Fruit fly (Drosophila melanogaster) whole organism, wandering third instar larva: ENCODE measurements around the gene CG15385.

Source experiments
- Abd-B ChIP-seq: fragments of >200 bp; optimal IDR thresholded peaks from 2 replicates; lab custom pipeline; 2017; ENCODE audit warnings: missing biosample characterization, missing genetic modification characterization
- CG32264 ChIP-seq: fragments of 200-800 bp; sonication (Bioruptor generic); optimal IDR thresholded peaks from 2 replicates; lab custom pipeline; 2016; ENCODE audit warnings: missing biosample characterization, missing genetic modification characterization
- CG9705 ChIP-seq: fragments of 200-800 bp; sonication (Bioruptor generic); optimal IDR thresholded peaks from 2 replicates; lab custom pipeline; 2018; ENCODE audit warnings: missing biosample characterization, mild to moderate bottlenecking, missing genetic modification characterization
- CrebA ChIP-seq: fragments of 200-800 bp; sonication (Bioruptor generic); optimal IDR thresholded peaks from 2 replicates; lab custom pipeline; 2016; ENCODE audit warnings: missing biosample characterization, mild to moderate bottlenecking, missing genetic modification characterization, borderline replicate concordance
- Dfd ChIP-seq: fragments of >200 bp; optimal IDR thresholded peaks from 2 replicates; lab custom pipeline; 2017; ENCODE audit warnings: missing biosample characterization, missing genetic modification characterization
- Dif ChIP-seq: fragments of 200-275, 200-300 bp; sonication (Bioruptor generic); optimal IDR thresholded peaks from 2 replicates; lab custom pipeline; 2018; ENCODE audit warnings: missing biosample characterization, missing genetic modification characterization; ENCODE audit not compliant: partially characterized antibody
- GATAd ChIP-seq: sonication (Bioruptor generic); optimal IDR thresholded peaks from 2 replicates; lab custom pipeline; 2016; ENCODE audit warnings: missing biosample characterization, missing genetic modification characterization
- HLH106 ChIP-seq: fragments of 200-800 bp; optimal IDR thresholded peaks from 3 replicates; lab custom pipeline; 2019; ENCODE audit warnings: missing biosample characterization, mild to moderate bottlenecking, missing genetic modification characterization, moderate library complexity
- Hnf4 ChIP-seq: fragments of 200-800 bp; sonication (Bioruptor generic); optimal IDR thresholded peaks from 2 replicates; lab custom pipeline; 2016; ENCODE audit warnings: missing biosample characterization, mild to moderate bottlenecking, missing genetic modification characterization
- Hr78 ChIP-seq: fragments of >200 bp; optimal IDR thresholded peaks from 2 replicates; lab custom pipeline; 2017; ENCODE audit warnings: missing biosample characterization, missing genetic modification characterization
- Hr83 ChIP-seq: fragments of 200-300 bp; sonication (Bioruptor generic); optimal IDR thresholded peaks from 2 replicates; lab custom pipeline; 2016; ENCODE audit warnings: missing biosample characterization, mild to moderate bottlenecking, missing genetic modification characterization, moderate library complexity; ENCODE audit not compliant: poor library complexity, severe bottlenecking
- Jra ChIP-seq: sonication (Bioruptor generic); optimal IDR thresholded peaks from 2 replicates; lab custom pipeline; 2016; ENCODE audit warnings: missing biosample characterization, missing genetic modification characterization
- Mio ChIP-seq: sonication (Bioruptor generic); optimal IDR thresholded peaks from 2 replicates; lab custom pipeline; 2016; ENCODE audit warnings: missing biosample characterization, missing genetic modification characterization
- Myc ChIP-seq: fragments of >200 bp; optimal IDR thresholded peaks from 2 replicates; lab custom pipeline; 2017
- N ChIP-seq: fragments of >200 bp; optimal IDR thresholded peaks from 2 replicates; lab custom pipeline; 2018; ENCODE audit warnings: missing biosample characterization, missing external identifiers, missing genetic modification characterization
- OdsH ChIP-seq: fragments of 200-800 bp; sonication (Bioruptor generic); optimal IDR thresholded peaks from 2 replicates; lab custom pipeline; 2016; ENCODE audit warnings: missing biosample characterization, mild to moderate bottlenecking, missing genetic modification characterization
- Rel ChIP-seq, 2 experiments: fragments of 200-800 bp; sonication (Bioruptor generic) in 1 of 2; optimal IDR thresholded peaks; 2 replicates in 1 of 2; 3 replicates in 1 of 2; lab custom pipeline; 2016 to 2019; ENCODE audit warnings: mild to moderate bottlenecking in 2 of 2, missing biosample characterization in 2 of 2, missing genetic modification characterization in 2 of 2, moderate library complexity in 1 of 2
- Sp1 ChIP-seq: fragments of 200-800 bp; sonication (Bioruptor generic); optimal IDR thresholded peaks from 3 replicates; lab custom pipeline; 2019; ENCODE audit warnings: missing biosample characterization, mild to moderate bottlenecking, missing genetic modification characterization, moderate library complexity
- Vsx2 ChIP-seq: fragments of 200-300, 225-300 bp; sonication (Bioruptor generic); optimal IDR thresholded peaks from 2 replicates; lab custom pipeline; 2018; ENCODE audit warnings: missing biosample characterization, missing genetic modification characterization; ENCODE audit not compliant: partially characterized antibody
- br ChIP-seq: fragments of 200-800 bp; sonication (Bioruptor generic); optimal IDR thresholded peaks from 2 replicates; lab custom pipeline; 2016; ENCODE audit warnings: missing biosample characterization, missing genetic modification characterization
- brk ChIP-seq: fragments of 200-800 bp; sonication (Bioruptor generic); optimal IDR thresholded peaks from 2 replicates; lab custom pipeline; 2016; ENCODE audit warnings: missing biosample characterization, mild to moderate bottlenecking, missing genetic modification characterization
- dl ChIP-seq, 2 experiments: fragments of 175-275, 200-275 bp in 1 of 2; fragments of 200-275 bp in 1 of 2; sonication (Bioruptor generic); optimal IDR thresholded peaks; lab custom pipeline; 2018; ENCODE audit warnings: mild to moderate bottlenecking in 2 of 2, missing biosample characterization in 2 of 2, missing genetic modification characterization in 2 of 2, moderate library complexity in 2 of 2; ENCODE audit not compliant: partially characterized antibody in 2 of 2, insufficient read depth in 1 of 2
- dmrt93B ChIP-seq: fragments of 200-800 bp; sonication (Bioruptor generic); optimal IDR thresholded peaks from 2 replicates; lab custom pipeline; 2018; ENCODE audit warnings: missing biosample characterization, mild to moderate bottlenecking, missing genetic modification characterization
- dsf ChIP-seq: sonication (Bioruptor generic); optimal IDR thresholded peaks from 2 replicates; lab custom pipeline; 2016; ENCODE audit warnings: missing biosample characterization, missing genetic modification characterization, borderline replicate concordance
- foxo ChIP-seq, 2 experiments: fragments of 200-800 bp; sonication (Bioruptor generic); optimal IDR thresholded peaks; 2 replicates in 1 of 2; 3 replicates in 1 of 2; lab custom pipeline; 2016 to 2017; ENCODE audit warnings: missing biosample characterization in 2 of 2, missing genetic modification characterization in 2 of 2
- h ChIP-seq: fragments of 200-800 bp; sonication (Bioruptor generic); optimal IDR thresholded peaks from 3 replicates; lab custom pipeline; 2016; ENCODE audit warnings: missing biosample characterization, mild to moderate bottlenecking, missing genetic modification characterization
- jim ChIP-seq: fragments of 175-275, 200-325 bp; sonication (Bioruptor generic); optimal IDR thresholded peaks from 2 replicates; lab custom pipeline; 2016; ENCODE audit warnings: missing biosample characterization, mild to moderate bottlenecking, missing genetic modification characterization
- pan ChIP-seq: fragments of >200 bp; optimal IDR thresholded peaks from 2 replicates; lab custom pipeline; 2017
- psq ChIP-seq: fragments of 200-800 bp; sonication (Bioruptor generic); optimal IDR thresholded peaks from 3 replicates; lab custom pipeline; 2017; ENCODE audit warnings: missing biosample characterization, mild to moderate bottlenecking, missing genetic modification characterization, moderate library complexity
- rgr ChIP-seq: fragments of 200-800 bp; sonication (Bioruptor generic); optimal IDR thresholded peaks from 3 replicates; lab custom pipeline; 2016; ENCODE audit warnings: missing biosample characterization, mild to moderate bottlenecking, missing genetic modification characterization
- sv ChIP-seq: fragments of 200-800 bp; sonication (Bioruptor generic); optimal IDR thresholded peaks from 3 replicates; lab custom pipeline; 2016; ENCODE audit warnings: missing biosample characterization, missing genetic modification characterization
- tai ChIP-seq: sonication (Bioruptor generic); optimal IDR thresholded peaks from 2 replicates; lab custom pipeline; 2016; ENCODE audit warnings: missing biosample characterization, missing genetic modification characterization
- woc ChIP-seq: sonication (Bioruptor generic); optimal IDR thresholded peaks from 2 replicates; lab custom pipeline; 2016; ENCODE audit warnings: missing biosample characterization, mild to moderate bottlenecking, missing genetic modification characterization

CG15385 gene

dm6 chr2L:2249578-2249977 lies 37.2 kb upstream of the CG15385 start:
- TF ChIP-seq GATAd (GFP tag; lab: Kevin White, UChicago) (no peak), h (GFP tag; lab: Kevin White, UChicago) (no peak), br (GFP tag; lab: Kevin White, UChicago) (no peak), woc (GFP tag; lab: Kevin White, UChicago) (no peak), Dif (GFP tag; lab: Kevin White, UChicago) (no peak), Hr78 (GFP tag; lab: Kevin White, UChicago) (no peak), CrebA (no peak), rgr (GFP tag; lab: Kevin White, UChicago) (no peak), CG9705 (GFP tag; lab: Kevin White, UChicago) (no peak), Abd-B (GFP tag; lab: Kevin White, UChicago) (no peak), Dfd (GFP tag; lab: Kevin White, UChicago) (no peak), HLH106 (tag; lab: Kevin White, UChicago) (no peak), tai (no peak), pan (lab: Kevin White, UChicago) (no peak), dmrt93B (no peak)

- TF ChIP-seq OdsH (GFP tag; lab: Kevin White, UChicago): no peak
- no peak for TF ChIP-seq h (GFP tag; lab: Kevin White, UChicago)
- no peak for TF ChIP-seq Jra (GFP tag; lab: Kevin White, UChicago)
- no peak for TF ChIP-seq Rel (GFP tag; optimal IDR thresholded peaks at IDR 0.05; lab: Kevin White, UChicago)
- TF ChIP-seq Rel (tag; optimal IDR thresholded peaks at IDR 0.05; lab: Kevin White, UChicago): peak; percentile 91
- TF ChIP-seq HLH106 (tag; lab: Kevin White, UChicago): no peak
- no peak for TF ChIP-seq Sp1 (GFP tag; lab: Kevin White, UChicago)
These were observed 30.4 kb upstream of the CG15385 start for dm6 chr2L:2242783-2243182.

- TF ChIP-seq sv (GFP tag; lab: Kevin White, UChicago) (no peak), Jra (GFP tag; lab: Kevin White, UChicago) (no peak), Vsx2 (peak; percentile 77), Dif (GFP tag; lab: Kevin White, UChicago) (peak; percentile 97), CG9705 (GFP tag; lab: Kevin White, UChicago) (no peak), pan (lab: Kevin White, UChicago) (no peak), h (GFP tag; lab: Kevin White, UChicago) (peak; percentile 11), Myc (no peak), dl (GFP tag; optimal IDR thresholded peaks at IDR 0.05; lab: Kevin White, UChicago; ENCODE audit: insufficient read depth in 1 of 2, partially characterized antibody in 2 of 2) (peak; percentile 82 to 92), Hr83 (GFP tag; lab: Kevin White, UChicago) (peak; percentile 45), Mio (no peak)
These were observed 29.8 kb upstream of the CG15385 start, which contains the start of gene CG4267 for dm6 chr2L:2242139-2242538. Gene CG4267, plus strand, starts transcription at chr2L:2242378.

DNA sequence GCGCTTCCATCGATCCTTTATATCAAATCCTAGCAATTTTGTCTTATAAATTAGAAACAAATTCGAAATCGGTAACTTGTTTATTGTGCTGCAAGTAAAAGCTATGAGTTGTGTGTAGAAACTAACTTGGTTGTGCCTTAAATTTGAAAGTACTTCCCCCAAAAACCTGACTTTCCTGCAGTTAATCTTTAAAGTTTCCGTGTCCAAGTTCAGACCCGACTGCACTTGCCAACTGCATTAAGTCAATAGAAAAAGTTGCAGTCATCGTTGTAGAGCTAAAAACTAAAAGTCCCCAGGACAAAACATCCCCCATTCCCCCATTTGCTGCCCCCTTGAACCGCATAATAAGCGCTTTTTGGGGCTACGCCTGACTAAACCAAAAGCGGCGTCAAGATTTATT lies 28.1 kb upstream of the CG15385 start, which contains the start of gene Tengl1:
Gene Tengl1 (minus strand): TSS at position 101 of the 400 bp plus-strand sequence.
- no peak for TF ChIP-seq psq

dm6 chr2L:2239284-2239683 lies 26.9 kb upstream of the CG15385 start, which contains the start of gene Tengl2:
Gene Tengl2, minus strand, starts transcription at chr2L:2239384.
- no peak for TF ChIP-seq foxo (GFP tag; optimal IDR thresholded peaks at IDR 0.05; lab: Kevin White, UChicago)
- TF ChIP-seq HLH106 (tag; lab: Kevin White, UChicago): no peak
- no peak for TF ChIP-seq OdsH (GFP tag; lab: Kevin White, UChicago)
- no peak for TF ChIP-seq dmrt93B
- TF ChIP-seq CG32264 (GFP tag; lab: Kevin White, UChicago): no peak
- TF ChIP-seq Rel (GFP tag; optimal IDR thresholded peaks at IDR 0.05; lab: Kevin White, UChicago): no peak
- no peak for TF ChIP-seq Rel (tag; optimal IDR thresholded peaks at IDR 0.05; lab: Kevin White, UChicago)
- TF ChIP-seq sv (GFP tag; lab: Kevin White, UChicago): no peak
- no peak for TF ChIP-seq GATAd (GFP tag; lab: Kevin White, UChicago)
- no peak for TF ChIP-seq Dfd (GFP tag; lab: Kevin White, UChicago)

DNA sequence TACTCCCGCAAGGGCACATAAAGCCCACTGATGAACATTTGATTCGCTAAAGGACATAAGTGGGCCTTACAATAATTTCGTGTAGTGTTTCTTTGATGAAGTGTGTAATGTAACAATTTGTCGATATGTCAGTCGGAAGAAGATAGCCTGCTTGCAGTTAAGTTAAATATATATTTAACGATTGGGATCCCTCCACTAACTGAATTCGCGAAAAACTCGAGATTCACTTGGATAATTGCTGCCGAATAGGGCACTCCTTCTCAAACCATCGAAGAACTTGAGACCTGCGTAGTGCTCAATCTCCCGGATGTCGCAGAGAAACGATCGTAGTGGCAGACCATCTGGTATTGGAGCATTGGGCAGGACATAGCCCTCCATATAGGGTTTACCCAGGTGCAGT lies 25.8 kb upstream of the CG15385 start, which contains the start of gene Tengl3:
Gene Tengl3 (minus strand): TSS at position 101 of the 400 bp plus-strand sequence.
- TF ChIP-seq dl (GFP tag; optimal IDR thresholded peaks at IDR 0.05; lab: Kevin White, UChicago; ENCODE audit: insufficient read depth in 1 of 2, partially characterized antibody in 2 of 2) (no peak), CrebA (no peak), Mio (no peak), woc (GFP tag; lab: Kevin White, UChicago) (no peak), dsf (GFP tag; lab: Kevin White, UChicago) (no peak), Hnf4 (no peak), N (GFP tag; lab: Kevin White, UChicago) (no peak), HLH106 (tag; lab: Kevin White, UChicago) (no peak), dmrt93B (no peak), br (GFP tag; lab: Kevin White, UChicago) (no peak), psq (no peak), jim (GFP tag; lab: Kevin White, UChicago) (no peak), Sp1 (GFP tag; lab: Kevin White, UChicago) (no peak), foxo (GFP tag; optimal IDR thresholded peaks at IDR 0.05; lab: Kevin White, UChicago) (no peak), tai (no peak), Vsx2 (no peak), rgr (GFP tag; lab: Kevin White, UChicago) (no peak), brk (GFP tag; lab: Kevin White, UChicago) (no peak)
